Worm (Caenorhabditis elegans): ENCODE results near the gene tomm-40.

ce11 chrII:8945167-8945566 lies 28.2 kb downstream of the tomm-40 start:
- TF ChIP-seq pes-1 (GFP tag; IDR thresholded peaks at IDR 0.05) (no peak), sea-1 (GFP tag; conservative IDR thresholded peaks at IDR 0.05) (no peak), flt-1 (GFP tag; IDR thresholded peaks at IDR 0.05) (no peak)

Data from whole organism, early embryonic.